Worm (Caenorhabditis elegans) whole organism, L3 larva: ENCODE measurements around the gene rps-5.

Source experiments
- aly-2 ChIP-seq: fragments of 150-350 bp; optimal IDR thresholded peaks from 2 replicates; lab custom pipeline; 2014; ENCODE audit warnings: missing biosample characterization, missing genetic modification characterization
- ama-1 ChIP-seq: fragments of 150-350 bp; optimal IDR thresholded peaks from 2 replicates; lab custom pipeline; 2018
- egl-27 ChIP-seq: sonication (generic microtip); optimal IDR thresholded peaks from 4 replicates; lab custom pipeline; 2017; ENCODE audit warnings: missing biosample characterization, missing genetic modification reagents, missing genetic modification characterization
- elt-3 ChIP-seq, 3 experiments: fragments of 150-350 bp in 1 of 3; sonication (generic microtip) in 2 of 3; optimal IDR thresholded peaks; 2 replicates in 2 of 3; 4 replicates in 1 of 3; lab custom pipeline; 2014 to 2017; ENCODE audit warnings: missing biosample characterization in 3 of 3, missing genetic modification characterization in 3 of 3
- fkh-2 ChIP-seq: fragments of 150-350 bp; optimal IDR thresholded peaks from 2 replicates; lab custom pipeline; 2014; ENCODE audit warnings: missing biosample characterization, missing genetic modification reagents, missing genetic modification characterization
- fos-1 ChIP-seq: fragments of 150-350 bp; optimal IDR thresholded peaks from 2 replicates; lab custom pipeline; 2014; ENCODE audit warnings: missing biosample characterization, missing genetic modification characterization
- jun-1 ChIP-seq: fragments of 150-350 bp; optimal IDR thresholded peaks from 2 replicates; lab custom pipeline; 2014; ENCODE audit warnings: missing biosample characterization, missing genetic modification reagents, missing genetic modification characterization
- mml-1 ChIP-seq: fragments of 150-350 bp; sonication (generic microtip); optimal IDR thresholded peaks from 3 replicates; lab custom pipeline; 2014; ENCODE audit warnings: missing biosample characterization, missing genetic modification characterization
- nhr-11 ChIP-seq: fragments of 150-350 bp; optimal IDR thresholded peaks from 2 replicates; lab custom pipeline; 2014; ENCODE audit warnings: missing biosample characterization, missing genetic modification characterization
- nhr-23 ChIP-seq: fragments of 150-350 bp; optimal IDR thresholded peaks from 2 replicates; lab custom pipeline; 2014; ENCODE audit warnings: missing biosample characterization, missing genetic modification reagents, missing genetic modification characterization
- nhr-25 ChIP-seq: sonication (generic microtip); optimal IDR thresholded peaks from 2 replicates; lab custom pipeline; 2017; ENCODE audit warnings: missing biosample characterization, missing genetic modification characterization
- unc-62 ChIP-seq: fragments of 150-350 bp; sonication (generic microtip); optimal IDR thresholded peaks from 4 replicates; lab custom pipeline; 2014; ENCODE audit warnings: missing biosample characterization, missing genetic modification reagents, missing genetic modification characterization
- zag-1 ChIP-seq: fragments of 150-350 bp; optimal IDR thresholded peaks from 2 replicates; lab custom pipeline; 2014; ENCODE audit warnings: missing biosample characterization, missing genetic modification characterization

ce11 chrIV:11126028-11126427 is 15.2 kb upstream of the rps-5 start:
- TF ChIP-seq mml-1 (tag; lab: Kevin White, UChicago) = no peak
- no peak for TF ChIP-seq nhr-25 (tag; lab: Kevin White, UChicago)
- no peak for TF ChIP-seq egl-27 (tag; lab: Kevin White, UChicago)
- no peak for TF ChIP-seq nhr-11
- TF ChIP-seq elt-3 (tag; optimal IDR thresholded peaks at IDR 0.05; lab: Kevin White, UChicago) = no peak
- TF ChIP-seq nhr-23 (tag; lab: Kevin White, UChicago) = no peak
- no peak for TF ChIP-seq jun-1
- no peak for TF ChIP-seq ama-1 (lab: Kevin White, UChicago)
- TF ChIP-seq unc-62 (GFP tag; lab: Kevin White, UChicago) = no peak
- TF ChIP-seq zag-1 (tag; lab: Kevin White, UChicago) = no peak
- TF ChIP-seq fos-1 (tag; lab: Kevin White, UChicago) = no peak
- TF ChIP-seq aly-2 = no peak
- no peak for TF ChIP-seq fkh-2 (tag; lab: Kevin White, UChicago)
